Worm (Caenorhabditis elegans) whole organism, late embryonic: ENCODE data around the gene coel-1.

ENCODE experiments used
- ama-1 ChIP-seq: fragments of 150-350 bp; optimal IDR thresholded peaks from 2 replicates; lab custom pipeline; 2014
- fax-1 ChIP-seq: sonication (generic microtip); optimal IDR thresholded peaks from 2 replicates; lab custom pipeline; 2016; ENCODE audit warnings: missing genotype, missing genetic modification characterization, missing compliant biosample characterization
- pat-9 ChIP-seq: fragments of 200-800 bp; sonication (Bioruptor generic); optimal IDR thresholded peaks from 2 replicates; lab custom pipeline; 2018; ENCODE audit warnings: mild to moderate bottlenecking, missing genetic modification characterization, moderate library complexity, missing compliant biosample characterization
- unc-86 ChIP-seq: sonication (generic microtip); optimal IDR thresholded peaks from 2 replicates; lab custom pipeline; 2016; ENCODE audit warnings: missing genetic modification characterization, missing compliant biosample characterization

DNA sequence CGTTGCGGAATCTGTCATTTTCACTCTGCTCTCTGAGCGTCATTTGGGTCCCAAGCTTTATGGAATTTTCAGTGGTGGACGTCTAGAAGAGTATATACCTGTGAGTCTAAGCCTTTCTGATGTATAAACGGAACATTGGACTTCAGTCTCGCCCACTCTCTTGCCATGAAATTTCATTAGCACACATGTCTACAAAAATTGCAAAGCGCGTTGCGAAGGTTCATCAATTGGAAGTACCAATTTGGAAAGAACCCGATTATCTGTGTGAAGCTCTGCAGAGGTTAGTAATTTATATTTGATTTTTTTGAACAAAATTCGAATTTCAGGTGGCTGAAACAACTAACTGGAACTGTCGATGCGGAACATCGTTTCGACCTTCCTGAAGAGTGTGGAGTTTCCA is 24.3 kb downstream of the coel-1 start:
- no peak for TF ChIP-seq fax-1 (tag; lab: Kevin White, UChicago)
- no peak for TF ChIP-seq pat-9 (tag; lab: Kevin White, UChicago)
- no peak for TF ChIP-seq ama-1 (lab: Kevin White, UChicago)
- TF ChIP-seq unc-86 (tag; lab: Kevin White, UChicago) = no peak
